Worm (Caenorhabditis elegans): Measurements from ENCODE around the gene Y43C5A.3.

The Y43C5A.3 gene

DNA sequence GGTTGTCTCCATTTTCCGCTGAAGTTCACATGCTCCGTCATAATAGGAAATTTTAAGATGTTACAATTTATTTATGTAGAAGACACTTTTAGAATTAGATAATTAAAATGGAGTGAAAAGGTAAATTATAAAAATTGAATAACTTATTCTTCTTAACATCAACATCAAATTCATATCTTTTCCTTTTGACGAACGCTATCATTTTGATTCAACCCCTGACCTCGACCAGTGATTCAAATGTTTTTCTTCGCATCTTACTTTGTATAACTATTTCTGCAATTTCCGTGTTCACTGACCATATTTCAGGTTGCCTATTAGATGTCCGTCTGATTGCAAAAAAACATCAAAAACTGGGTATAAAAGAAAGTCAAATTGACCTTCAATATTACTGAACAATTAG, 3.1 kb downstream of the Y43C5A.3 start, which contains the start of gene Y43C5A.7:
Y43C5A.7 (plus strand) TSS at position 301 of the 400 bp plus-strand sequence.
- TF ChIP-seq spr-3 (GFP tag; optimal IDR thresholded peaks at IDR 0.05) (no peak), unc-130 (GFP tag; optimal IDR thresholded peaks at IDR 0.05) (no peak), lin-15B (tag; optimal IDR thresholded peaks at IDR 0.05) (no peak), duxl-1 (tag; optimal IDR thresholded peaks at IDR 0.05; ENCODE audit: poor library complexity) (no peak), snpc-4 (tag; optimal IDR thresholded peaks at IDR 0.05) (no peak), snpc-1.2 (GFP tag; IDR thresholded peaks at IDR 0.05) (no peak), nhr-11 (tag; optimal IDR thresholded peaks at IDR 0.05) (no peak), unc-39 (tag; optimal IDR thresholded peaks at IDR 0.05) (no peak), hlh-11 (tag; optimal IDR thresholded peaks at IDR 0.05) (no peak), D1046.2 (GFP tag; IDR thresholded peaks at IDR 0.05) (no peak), pqm-1 (tag; optimal IDR thresholded peaks at IDR 0.05) (no peak), pha-4 (GFP tag; IDR thresholded peaks at IDR 0.05) (no peak), pha-4 (tag; optimal IDR thresholded peaks at IDR 0.05) (no peak), ceh-62 (tag; optimal IDR thresholded peaks at IDR 0.05) (no peak), vab-7 (GFP tag; IDR thresholded peaks at IDR 0.05) (no peak), F37D6.2 (tag; optimal IDR thresholded peaks at IDR 0.05) (no peak), tra-1 (GFP tag; IDR thresholded peaks at IDR 0.05) (no peak), ceh-82 (tag; optimal IDR thresholded peaks at IDR 0.05) (no peak)

DNA sequence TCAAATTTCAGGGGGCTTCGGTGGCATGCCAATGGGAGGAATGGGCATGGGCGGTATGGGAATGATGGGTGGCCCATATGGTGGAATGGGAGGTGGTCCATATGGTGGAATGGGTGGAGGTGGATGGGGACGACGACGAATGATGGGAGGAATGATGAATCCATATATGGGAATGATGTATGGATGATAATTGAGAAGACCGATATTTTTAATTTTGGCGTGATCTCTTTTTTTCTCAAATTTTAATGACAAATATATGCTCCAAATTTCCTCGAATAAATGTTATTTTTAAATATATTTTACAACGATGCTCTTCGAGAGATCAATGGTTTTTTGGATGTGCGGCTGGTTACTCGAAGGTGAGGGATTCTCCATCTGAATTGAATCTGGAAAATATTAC, 3.9 kb downstream of the Y43C5A.3 start, which contains the start of gene Y43C5A.4:
Y43C5A.4 (plus strand) TSS at position 301 of the 400 bp plus-strand sequence.
- TF ChIP-seq F10B5.3 (tag; optimal IDR thresholded peaks at IDR 0.05), result no peak
- no peak for TF ChIP-seq nhr-76 (tag; optimal IDR thresholded peaks at IDR 0.05)

DNA sequence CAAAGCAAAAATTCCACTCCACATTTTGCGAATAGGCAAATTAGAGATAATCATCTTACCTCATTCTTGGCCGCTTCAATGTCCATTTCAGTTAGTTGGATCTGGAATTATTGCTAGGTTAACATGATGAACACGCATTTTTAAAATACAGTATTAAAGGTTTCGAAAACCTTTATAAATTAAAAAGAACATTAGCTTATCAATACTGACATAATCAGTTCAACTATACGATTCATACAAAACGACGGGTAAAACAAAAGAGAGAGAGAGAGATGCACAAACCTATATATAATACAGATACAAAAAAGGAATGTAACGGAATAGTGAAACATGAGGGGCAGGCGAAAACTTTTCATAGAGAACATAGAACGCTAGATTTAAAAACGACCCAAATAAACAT, 7.6 kb downstream of the Y43C5A.3 start, which contains the start of gene thk-1:
thk-1 (minus strand) TSS at position 101 of the 400 bp plus-strand sequence.
- peak in 1 of 2 experiments; percentile 49 for TF ChIP-seq unc-62 (GFP tag; optimal IDR thresholded peaks at IDR 0.05 in 1 of 2)
- no peak for TF ChIP-seq unc-62 (tag; optimal IDR thresholded peaks at IDR 0.05)
- no peak for TF ChIP-seq sdz-12 (GFP tag; optimal IDR thresholded peaks at IDR 0.05)
- no peak for TF ChIP-seq T26A8.4 (GFP tag; IDR thresholded peaks at IDR 0.05)
- TF ChIP-seq dmd-8 (GFP tag; IDR thresholded peaks at IDR 0.05), result no peak
- TF ChIP-seq F44E2.7 (GFP tag; IDR thresholded peaks at IDR 0.05), result no peak
- no peak for TF ChIP-seq Y105C5A.15 (GFP tag; IDR thresholded peaks at IDR 0.05)
- no peak for TF ChIP-seq hif-1 (tag; optimal IDR thresholded peaks at IDR 0.05)
- no peak for TF ChIP-seq ceh-62 (tag; optimal IDR thresholded peaks at IDR 0.05)
- no peak for TF ChIP-seq ceh-20 (GFP tag; IDR thresholded peaks at IDR 0.05)
- peak; percentile 7 for TF ChIP-seq nhr-28 (tag; optimal IDR thresholded peaks at IDR 0.05)
- no peak for TF ChIP-seq zfp-2 (tag; optimal IDR thresholded peaks at IDR 0.05)
- TF ChIP-seq hlh-11 (tag; optimal IDR thresholded peaks at IDR 0.05), result no peak
- TF ChIP-seq lim-7 (GFP tag; IDR thresholded peaks at IDR 0.05), result no peak
- no peak for TF ChIP-seq mdt-29 (GFP tag; IDR thresholded peaks at IDR 0.05)
- TF ChIP-seq aha-1 (tag), result peak; percentile 55
- TF ChIP-seq hmg-1.1 (GFP tag; IDR thresholded peaks at IDR 0.05), result no peak
- TF ChIP-seq nhr-48 (tag; optimal IDR thresholded peaks at IDR 0.05), result no peak
- TF ChIP-seq pqm-1 (tag; optimal IDR thresholded peaks at IDR 0.05), result peak; percentile 44
- TF ChIP-seq dve-1 (tag; optimal IDR thresholded peaks at IDR 0.05; ENCODE audit: insufficient read depth), result peak; percentile 12

DNA sequence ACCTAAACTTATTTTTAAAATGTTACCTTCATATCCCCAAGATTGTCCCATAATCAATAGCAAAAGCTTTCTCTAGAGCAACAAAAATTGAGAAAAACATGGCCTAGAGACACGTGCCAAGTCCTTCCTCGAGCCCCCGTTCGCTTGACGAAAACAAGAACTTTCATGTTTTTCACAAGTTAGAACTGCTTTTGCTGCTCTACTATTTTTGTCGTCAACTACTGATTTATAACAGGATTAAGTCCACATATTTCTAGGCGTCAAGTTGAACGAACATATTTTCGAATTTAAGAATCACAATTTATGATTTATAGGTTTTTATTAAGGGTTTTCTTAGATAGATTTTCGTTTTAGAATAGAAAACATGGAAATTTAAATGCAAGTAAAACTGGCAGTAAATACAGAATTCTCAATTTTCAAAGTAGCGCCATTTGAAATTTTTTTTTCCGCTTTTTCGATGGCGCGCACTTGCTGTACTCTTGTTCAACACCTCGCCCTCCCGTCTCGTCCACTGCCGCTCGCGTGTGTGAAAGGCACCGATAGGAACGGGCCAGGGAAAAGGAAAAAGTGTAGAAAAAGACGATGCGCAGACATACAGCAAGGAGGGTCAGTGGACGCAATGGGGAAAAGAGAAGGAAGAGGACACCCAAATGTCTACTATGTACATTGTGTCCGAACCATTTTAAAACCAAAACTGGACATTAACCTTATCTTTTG, 10.5 kb downstream of the Y43C5A.3 start, which contains the start of gene rad-51:
rad-51 (minus strand) TSS at position 51 of the 717 bp plus-strand sequence.
- TF ChIP-seq ceh-62 (tag; optimal IDR thresholded peaks at IDR 0.05), result no peak
- TF ChIP-seq lin-13 (GFP tag; optimal IDR thresholded peaks at IDR 0.05), result no peak
- no peak for TF ChIP-seq lir-3 (tag; optimal IDR thresholded peaks at IDR 0.05)
- TF ChIP-seq egl-43 (GFP tag; IDR thresholded peaks at IDR 0.05), result no peak
- no peak for TF ChIP-seq snpc-4 (tag; optimal IDR thresholded peaks at IDR 0.05)
- no peak for TF ChIP-seq ceh-82 (tag; optimal IDR thresholded peaks at IDR 0.05)
- no peak for TF ChIP-seq nhr-111 (GFP tag; optimal IDR thresholded peaks at IDR 0.05)
- TF ChIP-seq fkh-10 (GFP tag; optimal IDR thresholded peaks at IDR 0.05), result no peak
- TF ChIP-seq nhr-41 (GFP tag; IDR thresholded peaks at IDR 0.05), result no peak
- no peak for TF ChIP-seq unc-39 (tag; optimal IDR thresholded peaks at IDR 0.05)
- no peak for TF ChIP-seq fos-1 (tag; optimal IDR thresholded peaks at IDR 0.05)
- no peak for TF ChIP-seq pha-4 (GFP tag; IDR thresholded peaks at IDR 0.05)
- TF ChIP-seq pha-4 (tag; optimal IDR thresholded peaks at IDR 0.05), result no peak
- no peak for TF ChIP-seq nhr-42 (GFP tag; IDR thresholded peaks at IDR 0.05)
- TF ChIP-seq unc-130 (GFP tag; optimal IDR thresholded peaks at IDR 0.05), result no peak
- TF ChIP-seq nhr-76 (tag; optimal IDR thresholded peaks at IDR 0.05), result no peak
- TF ChIP-seq Y75B8A.6 (GFP tag; IDR thresholded peaks at IDR 0.05), result no peak
- no peak for TF ChIP-seq madf-5 (GFP tag; IDR thresholded peaks at IDR 0.05)

Data from whole organism, L4 larva.